Worm (Caenorhabditis elegans) whole organism, L3 larva: ENCODE data around the gene npr-19.

Source experiments
- ama-1 ChIP-seq: fragments of 150-350 bp; optimal IDR thresholded peaks from 2 replicates; lab custom pipeline; 2018
- nhr-25 ChIP-seq: sonication (generic microtip); optimal IDR thresholded peaks from 2 replicates; lab custom pipeline; 2017; ENCODE audit warnings: missing biosample characterization, missing genetic modification characterization
- unc-39 ChIP-seq: sonication (generic microtip); optimal IDR thresholded peaks from 4 replicates; lab custom pipeline; 2017; ENCODE audit warnings: missing biosample characterization, missing genetic modification characterization

DNA sequence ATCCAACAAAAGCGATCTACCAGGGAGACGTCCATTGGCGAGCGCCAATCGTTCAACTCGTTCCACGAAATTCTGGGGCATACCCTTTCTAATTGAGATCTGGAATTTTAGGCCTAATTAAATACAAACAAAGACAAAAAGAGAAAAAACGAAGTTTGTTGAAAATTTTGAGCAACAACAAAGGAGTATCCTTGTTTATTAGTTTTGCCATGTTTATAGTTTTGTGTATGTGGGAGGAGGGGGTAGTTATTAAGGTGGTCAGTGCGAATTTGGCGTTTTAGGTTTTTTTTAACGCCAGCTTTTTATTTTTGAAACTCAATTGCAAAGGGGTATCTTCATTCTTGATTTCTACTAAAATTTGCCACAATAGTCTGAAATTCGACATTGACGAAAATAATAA, 21.1 kb downstream of the npr-19 start, which contains the start of gene irk-2:
- no peak for TF ChIP-seq ama-1 (lab: Kevin White, UChicago)
- TF ChIP-seq unc-39 (tag; lab: Kevin White, UChicago), result no peak
- no peak for TF ChIP-seq nhr-25 (tag; lab: Kevin White, UChicago)
